In the genomic region with DNA sequence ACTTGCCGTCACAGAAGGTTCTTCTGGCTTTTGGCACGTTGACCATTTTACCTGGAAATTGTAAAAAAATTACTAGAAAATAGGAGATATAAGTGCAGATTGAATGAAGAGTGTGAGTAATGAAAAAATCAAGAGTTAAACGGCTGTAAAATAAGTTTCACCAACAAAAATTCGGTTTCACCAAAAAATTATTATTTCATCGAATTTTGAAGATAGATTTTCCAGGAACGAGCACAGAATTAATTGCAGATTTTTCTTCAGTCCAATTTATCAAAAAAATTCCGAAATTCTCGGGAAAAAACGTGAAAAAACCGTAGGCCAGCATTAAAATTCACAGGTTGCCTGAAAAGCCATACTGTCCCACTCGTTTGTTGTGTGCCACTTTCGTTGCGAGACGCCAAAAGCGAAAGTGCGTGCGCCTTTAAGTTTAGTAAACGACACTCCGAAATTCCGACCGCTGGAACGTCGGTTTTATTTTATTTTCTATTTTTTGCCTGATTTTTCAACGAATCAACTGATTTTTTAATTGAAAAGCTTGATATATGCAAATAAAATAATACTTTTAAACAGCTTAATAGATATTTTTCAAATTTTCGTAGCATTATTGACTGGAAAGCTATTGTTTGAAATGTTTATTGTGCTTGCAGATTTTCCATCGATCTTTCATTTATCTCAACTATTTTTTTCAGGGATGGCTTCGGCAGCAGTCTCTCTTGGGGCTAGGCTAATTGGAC, we compare ENCODE assay signal across 4 worm cellular contexts.
TF ChIP-seq lines count a peak whose summit lies in the region.

rpl-36.A (minus strand) TSS at position 51 of the 734 bp plus-strand sequence.
nuo-1 (plus strand) TSS at position 684 of the 734 bp plus-strand sequence.

TF ChIP-seq in whole organism, L2 larva, 48 proteins besides CTCF, POLR2A, EP300 and RAD21 (continued from another document):
- TF ChIP-seq zag-1 (tag; optimal IDR thresholded peaks at IDR 0.05; lab: Kevin White, UChicago) (peak; percentile 66), unc-55 (GFP tag; optimal IDR thresholded peaks at IDR 0.05; lab: Kevin White, UChicago) (peak; percentile 97), nhr-129 (tag; optimal IDR thresholded peaks at IDR 0.05; lab: Kevin White, UChicago) (peak; percentile 90), nhr-237 (tag; optimal IDR thresholded peaks at IDR 0.05; lab: Kevin White, UChicago) (no peak), egl-27 (tag; optimal IDR thresholded peaks at IDR 0.05; lab: Kevin White, UChicago) (no peak), skn-1 (tag; optimal IDR thresholded peaks at IDR 0.05; lab: Kevin White, UChicago) (no peak), dmd-4 (tag; optimal IDR thresholded peaks at IDR 0.05; lab: Kevin White, UChicago) (no peak), aly-2 (tag; optimal IDR thresholded peaks at IDR 0.05; lab: Kevin White, UChicago) (no peak), ztf-11 (tag; optimal IDR thresholded peaks at IDR 0.05; lab: Kevin White, UChicago) (no peak), nhr-12 (tag; optimal IDR thresholded peaks at IDR 0.05; lab: Kevin White, UChicago) (no peak), nhr-21 (tag; optimal IDR thresholded peaks at IDR 0.05; lab: Kevin White, UChicago) (peak; percentile 83), sma-3 (GFP tag; optimal IDR thresholded peaks at IDR 0.05; lab: Kevin White, UChicago) (peak; percentile 80), nhr-6 (tag; optimal IDR thresholded peaks at IDR 0.05; lab: Kevin White, UChicago) (no peak), elt-3 (tag; optimal IDR thresholded peaks at IDR 0.05; lab: Kevin White, UChicago) (no peak), ZK546.5 (tag; optimal IDR thresholded peaks at IDR 0.05; lab: Kevin White, UChicago) (peak; percentile 33), ceh-82 (tag; optimal IDR thresholded peaks at IDR 0.05; lab: Kevin White, UChicago) (no peak), unc-39 (tag; optimal IDR thresholded peaks at IDR 0.05; lab: Kevin White, UChicago) (no peak), C34F6.9 (tag; optimal IDR thresholded peaks at IDR 0.05; lab: Kevin White, UChicago) (peak; percentile 94), nhr-11 (tag; optimal IDR thresholded peaks at IDR 0.05; lab: Kevin White, UChicago) (no peak), snpc-4 (tag; optimal IDR thresholded peaks at IDR 0.05; lab: Kevin White, UChicago) (peak; percentile 76), lin-11 (tag; optimal IDR thresholded peaks at IDR 0.05; lab: Kevin White, UChicago) (peak; percentile 88), sem-4 (tag; optimal IDR thresholded peaks at IDR 0.05; lab: Kevin White, UChicago) (peak; percentile 12), fos-1 (tag; optimal IDR thresholded peaks at IDR 0.05; lab: Kevin White, UChicago) (peak; percentile 73), sma-9 (GFP tag; optimal IDR thresholded peaks at IDR 0.05; lab: Kevin White, UChicago) (peak; percentile 67), sma-9 (tag; optimal IDR thresholded peaks at IDR 0.05; lab: Kevin White, UChicago) (no peak), nhr-10 (tag; optimal IDR thresholded peaks at IDR 0.05; lab: Kevin White, UChicago) (no peak), F13H6.1 (tag; optimal IDR thresholded peaks at IDR 0.05; lab: Kevin White, UChicago) (peak; percentile 64), nhr-25 (tag; optimal IDR thresholded peaks at IDR 0.05; lab: Kevin White, UChicago) (peak; percentile 86)

TF ChIP-seq in whole organism, L4 larva, 104 proteins besides CTCF, POLR2A, EP300 and RAD21 (continued from another document and continues in another):
- TF ChIP-seq ceh-32 (tag; optimal IDR thresholded peaks at IDR 0.05; lab: Kevin White, UChicago; ENCODE audit: poor library complexity) (no peak), nhr-28 (tag; optimal IDR thresholded peaks at IDR 0.05; lab: Kevin White, UChicago) (peak; percentile 48), ZK546.5 (tag; optimal IDR thresholded peaks at IDR 0.05; lab: Kevin White, UChicago) (peak in 1 of 2 experiments; percentile 6), mep-1 (tag; optimal IDR thresholded peaks at IDR 0.05; lab: Kevin White, UChicago) (peak; percentile 85), T20F7.1 (GFP tag; optimal IDR thresholded peaks at IDR 0.05; lab: Kevin White, UChicago) (peak; percentile 96), spr-1 (tag; optimal IDR thresholded peaks at IDR 0.05; lab: Kevin White, UChicago) (peak; percentile 20), unc-130 (GFP tag; optimal IDR thresholded peaks at IDR 0.05; lab: Kevin White, UChicago) (peak; percentile 50), dve-1 (tag; optimal IDR thresholded peaks at IDR 0.05; lab: Kevin White, UChicago; ENCODE audit: insufficient read depth) (peak; percentile 71), mes-2 (tag; optimal IDR thresholded peaks at IDR 0.05; lab: Kevin White, UChicago; ENCODE audit: poor library complexity, severe bottlenecking) (peak; percentile 86), ama-1 (optimal IDR thresholded peaks at IDR 0.05; lab: Kevin White, UChicago) (peak; percentile 56), gei-8 (GFP tag; optimal IDR thresholded peaks at IDR 0.05; lab: Kevin White, UChicago) (no peak), pha-4 (GFP tag; IDR thresholded peaks at IDR 0.05; lab: Robert Waterston, UW) (no peak), pha-4 (tag; optimal IDR thresholded peaks at IDR 0.05; lab: Kevin White, UChicago) (peak; percentile 12), unc-62 (GFP tag; optimal IDR thresholded peaks at IDR 0.05 in 1 of 2; lab: Kevin White, UChicago) (peak in 1 of 2 experiments; percentile 50), unc-62 (tag; optimal IDR thresholded peaks at IDR 0.05; lab: Kevin White, UChicago) (no peak), nhr-102 (tag; optimal IDR thresholded peaks at IDR 0.05; lab: Kevin White, UChicago) (peak; percentile 22), hif-1 (tag; optimal IDR thresholded peaks at IDR 0.05; lab: Kevin White, UChicago) (peak in 1 of 2 experiments; percentile 74), hlh-30 (tag; optimal IDR thresholded peaks at IDR 0.05; lab: Kevin White, UChicago; ENCODE audit: insufficient read depth) (peak; percentile 76), D1046.2 (GFP tag; IDR thresholded peaks at IDR 0.05; lab: Robert Waterston, UW) (peak; percentile 98), nhr-25 (tag; optimal IDR thresholded peaks at IDR 0.05; lab: Kevin White, UChicago; ENCODE audit: borderline replicate concordance, insufficient read depth) (peak; percentile 9), rbr-2 (tag; optimal IDR thresholded peaks at IDR 0.05; lab: Kevin White, UChicago) (peak; percentile 57), tag-97 (GFP tag; IDR thresholded peaks at IDR 0.05; lab: Robert Waterston, UW) (no peak), daf-8 (GFP tag; IDR thresholded peaks at IDR 0.05; lab: Robert Waterston, UW) (no peak), ZK337.2 (GFP tag; IDR thresholded peaks at IDR 0.05; lab: Robert Waterston, UW) (no peak), vab-7 (GFP tag; IDR thresholded peaks at IDR 0.05; lab: Robert Waterston, UW) (no peak), dpl-1 (GFP tag; optimal IDR thresholded peaks at IDR 0.05; lab: Kevin White, UChicago) (peak; percentile 83), nhr-77 (tag; optimal IDR thresholded peaks at IDR 0.05; lab: Kevin White, UChicago) (peak; percentile 86), ztf-11 (tag; optimal IDR thresholded peaks at IDR 0.05; lab: Kevin White, UChicago) (no peak), lin-15B (tag; optimal IDR thresholded peaks at IDR 0.05; lab: Kevin White, UChicago) (no peak), nhr-11 (tag; optimal IDR thresholded peaks at IDR 0.05; lab: Kevin White, UChicago) (peak; percentile 67), nhr-6 (tag; optimal IDR thresholded peaks at IDR 0.05; lab: Kevin White, UChicago) (peak; percentile 81), hmg-1.1 (GFP tag; IDR thresholded peaks at IDR 0.05; lab: Robert Waterston, UW) (peak; percentile 72)

TF ChIP-seq in whole organism, late embryonic, 69 proteins besides CTCF, POLR2A, EP300 and RAD21 (continued from another document):
- no peak for TF ChIP-seq pha-4 (tag; optimal IDR thresholded peaks at IDR 0.05; lab: Kevin White, UChicago)
- TF ChIP-seq C38D4.7 (GFP tag; optimal IDR thresholded peaks at IDR 0.05; lab: Kevin White, UChicago): no peak
- TF ChIP-seq nhr-11 (tag; optimal IDR thresholded peaks at IDR 0.05; lab: Kevin White, UChicago): no peak
- TF ChIP-seq C08G9.2 (tag; optimal IDR thresholded peaks at IDR 0.05; lab: Kevin White, UChicago): no peak
- no peak for TF ChIP-seq Y22D7AL.16 (tag; optimal IDR thresholded peaks at IDR 0.05; lab: Kevin White, UChicago)
- TF ChIP-seq ceh-9 (tag; optimal IDR thresholded peaks at IDR 0.05; lab: Kevin White, UChicago): no peak
- TF ChIP-seq fax-1 (tag; optimal IDR thresholded peaks at IDR 0.05; lab: Kevin White, UChicago): no peak
- no peak for TF ChIP-seq hlh-8 (tag; optimal IDR thresholded peaks at IDR 0.05; lab: Kevin White, UChicago)
- no peak for TF ChIP-seq lin-11 (tag; optimal IDR thresholded peaks at IDR 0.05; lab: Kevin White, UChicago)
- TF ChIP-seq pros-1 (tag; optimal IDR thresholded peaks at IDR 0.05; lab: Kevin White, UChicago): no peak
- peak; percentile 37 for TF ChIP-seq rnt-1 (tag; optimal IDR thresholded peaks at IDR 0.05; lab: Kevin White, UChicago)
- no peak for TF ChIP-seq ceh-24 (tag; optimal IDR thresholded peaks at IDR 0.05; lab: Kevin White, UChicago)
- TF ChIP-seq ceh-19 (GFP tag; optimal IDR thresholded peaks at IDR 0.05; lab: Kevin White, UChicago): no peak
- no peak for TF ChIP-seq T23F11.4 (GFP tag; optimal IDR thresholded peaks at IDR 0.05; lab: Kevin White, UChicago)
- TF ChIP-seq pqm-1 (tag; optimal IDR thresholded peaks at IDR 0.05; lab: Kevin White, UChicago): no peak
- TF ChIP-seq mec-3 (tag; optimal IDR thresholded peaks at IDR 0.05; lab: Kevin White, UChicago; ENCODE audit: borderline replicate concordance): no peak
- no peak for TF ChIP-seq eyg-1 (tag; optimal IDR thresholded peaks at IDR 0.05; lab: Kevin White, UChicago)
- no peak for TF ChIP-seq nhr-232 (tag; optimal IDR thresholded peaks at IDR 0.05; lab: Kevin White, UChicago)
- TF ChIP-seq unc-42 (tag; optimal IDR thresholded peaks at IDR 0.05; lab: Kevin White, UChicago): peak; percentile 49
- peak; percentile 20 for TF ChIP-seq hlh-30 (tag; optimal IDR thresholded peaks at IDR 0.05; lab: Kevin White, UChicago; ENCODE audit: insufficient read depth)
- TF ChIP-seq madf-2 (tag; optimal IDR thresholded peaks at IDR 0.05; lab: Kevin White, UChicago): no peak
- TF ChIP-seq ceh-18 (tag; optimal IDR thresholded peaks at IDR 0.05; lab: Kevin White, UChicago): peak; percentile 60
- no peak for TF ChIP-seq hlh-15 (tag; optimal IDR thresholded peaks at IDR 0.05; lab: Kevin White, UChicago)
- TF ChIP-seq nfya-1 (tag; optimal IDR thresholded peaks at IDR 0.05; lab: Kevin White, UChicago): peak; percentile 87
TF ChIP-seq in whole organism, late embryonic: peak in this region for 10.

TF ChIP-seq in whole organism, mixed stage, embryonic, 35 proteins besides CTCF, POLR2A, EP300 and RAD21 (continued from another document):
- TF ChIP-seq ces-1 (GFP tag; optimal IDR thresholded peaks at IDR 0.05; lab: Kevin White, UChicago) (peak; percentile 53), nhr-28 (tag; optimal IDR thresholded peaks at IDR 0.05; lab: Kevin White, UChicago) (no peak), hlh-1 (tag; optimal IDR thresholded peaks at IDR 0.05; lab: Kevin White, UChicago) (peak; percentile 55), ham-2 (GFP tag; optimal IDR thresholded peaks at IDR 0.05; lab: Kevin White, UChicago) (peak; percentile 1)
